Worm (Caenorhabditis elegans): Measurements from ENCODE around the gene gldi-3.

The gldi-3 gene

DNA sequence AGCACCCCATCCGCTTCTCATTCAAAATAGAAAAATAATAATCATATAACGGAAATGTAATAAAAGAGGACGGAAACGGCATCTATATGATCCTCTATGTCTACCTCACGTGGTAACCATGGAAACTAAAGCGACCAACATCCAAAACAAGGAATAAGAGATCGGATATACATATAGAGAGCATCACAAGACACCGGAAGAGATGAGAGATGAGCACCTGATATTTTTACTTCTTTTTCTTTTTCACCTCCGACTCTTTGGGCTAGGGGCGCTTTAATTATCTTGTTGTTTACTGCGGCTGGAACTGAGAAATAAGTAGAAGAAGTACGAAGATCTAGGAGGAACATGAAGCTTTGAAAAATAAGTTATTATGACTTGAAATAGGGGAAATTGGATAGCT is 16.1 kb downstream of the gldi-3 start:
- TF ChIP-seq unc-120 (tag; optimal IDR thresholded peaks at IDR 0.05; ENCODE audit: poor library complexity, severe bottlenecking) (peak; percentile 24), zip-8 (tag; optimal IDR thresholded peaks at IDR 0.05) (no peak), pha-4 (tag; optimal IDR thresholded peaks at IDR 0.05) (no peak), ceh-43 (GFP tag; optimal IDR thresholded peaks at IDR 0.05) (no peak), nhr-237 (tag; optimal IDR thresholded peaks at IDR 0.05) (no peak), ces-1 (GFP tag; optimal IDR thresholded peaks at IDR 0.05) (peak; percentile 6), nhr-28 (tag; optimal IDR thresholded peaks at IDR 0.05) (no peak), mep-1 (tag; optimal IDR thresholded peaks at IDR 0.05) (no peak), blmp-1 (tag; optimal IDR thresholded peaks at IDR 0.05) (no peak), ztf-11 (tag; optimal IDR thresholded peaks at IDR 0.05) (no peak), snpc-4 (tag; optimal IDR thresholded peaks at IDR 0.05) (no peak), ceh-39 (tag; optimal IDR thresholded peaks at IDR 0.05) (no peak), nhr-76 (tag; optimal IDR thresholded peaks at IDR 0.05) (no peak), ceh-83 (GFP tag; optimal IDR thresholded peaks at IDR 0.05) (no peak), drap-1 (GFP tag; optimal IDR thresholded peaks at IDR 0.05) (no peak), M03D4.4 (tag; optimal IDR thresholded peaks at IDR 0.05) (no peak)

DNA sequence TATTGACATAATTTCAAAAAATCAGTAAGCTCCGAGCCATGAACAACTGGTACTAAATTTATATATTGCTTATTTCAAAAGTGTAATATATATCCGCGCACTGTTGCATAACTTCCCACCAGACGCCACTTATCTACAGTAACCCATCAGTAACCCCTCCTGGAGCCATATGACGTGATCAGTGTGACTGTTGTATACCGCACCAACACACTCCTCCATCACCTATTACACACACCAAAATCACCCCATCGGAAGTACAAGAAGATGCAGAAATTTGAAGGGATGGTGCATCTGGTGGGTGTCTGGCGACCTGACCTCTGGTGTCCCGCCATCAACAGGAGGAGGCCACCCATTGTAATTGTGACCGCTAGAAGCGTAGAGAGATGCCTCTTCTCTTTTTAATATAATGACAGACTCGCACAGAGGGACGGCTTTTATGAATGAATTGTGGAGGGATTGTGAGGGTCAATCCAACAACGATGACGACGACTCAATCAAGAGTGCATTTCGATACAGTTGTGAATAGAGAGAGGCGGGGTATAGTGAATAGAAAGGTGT is 17.0 kb downstream of the gldi-3 start:
- TF ChIP-seq nhr-2 (tag; optimal IDR thresholded peaks at IDR 0.05) (peak; percentile 90), ceh-39 (tag; optimal IDR thresholded peaks at IDR 0.05) (no peak), snpc-4 (tag; optimal IDR thresholded peaks at IDR 0.05) (no peak), drap-1 (GFP tag; optimal IDR thresholded peaks at IDR 0.05) (no peak), lin-32 (GFP tag; optimal IDR thresholded peaks at IDR 0.05) (peak; percentile 32), lin-13 (tag; optimal IDR thresholded peaks at IDR 0.05) (peak; percentile 3), unc-62 (GFP tag; optimal IDR thresholded peaks at IDR 0.05) (peak; percentile 59), cnd-1 (tag; optimal IDR thresholded peaks at IDR 0.05) (peak; percentile 67), nhr-237 (tag; optimal IDR thresholded peaks at IDR 0.05) (no peak), unc-120 (tag; optimal IDR thresholded peaks at IDR 0.05; ENCODE audit: poor library complexity, severe bottlenecking) (no peak), ceh-43 (GFP tag; optimal IDR thresholded peaks at IDR 0.05) (no peak), sptf-1 (tag; optimal IDR thresholded peaks at IDR 0.05) (peak; percentile 24), M03D4.4 (tag; optimal IDR thresholded peaks at IDR 0.05) (peak; percentile 56), mls-2 (tag; optimal IDR thresholded peaks at IDR 0.05) (peak; percentile 49), hlh-1 (tag; optimal IDR thresholded peaks at IDR 0.05) (peak; percentile 96), elt-3 (tag; optimal IDR thresholded peaks at IDR 0.05) (no peak), tbx-8 (GFP tag; optimal IDR thresholded peaks at IDR 0.05) (peak; percentile 61)

DNA sequence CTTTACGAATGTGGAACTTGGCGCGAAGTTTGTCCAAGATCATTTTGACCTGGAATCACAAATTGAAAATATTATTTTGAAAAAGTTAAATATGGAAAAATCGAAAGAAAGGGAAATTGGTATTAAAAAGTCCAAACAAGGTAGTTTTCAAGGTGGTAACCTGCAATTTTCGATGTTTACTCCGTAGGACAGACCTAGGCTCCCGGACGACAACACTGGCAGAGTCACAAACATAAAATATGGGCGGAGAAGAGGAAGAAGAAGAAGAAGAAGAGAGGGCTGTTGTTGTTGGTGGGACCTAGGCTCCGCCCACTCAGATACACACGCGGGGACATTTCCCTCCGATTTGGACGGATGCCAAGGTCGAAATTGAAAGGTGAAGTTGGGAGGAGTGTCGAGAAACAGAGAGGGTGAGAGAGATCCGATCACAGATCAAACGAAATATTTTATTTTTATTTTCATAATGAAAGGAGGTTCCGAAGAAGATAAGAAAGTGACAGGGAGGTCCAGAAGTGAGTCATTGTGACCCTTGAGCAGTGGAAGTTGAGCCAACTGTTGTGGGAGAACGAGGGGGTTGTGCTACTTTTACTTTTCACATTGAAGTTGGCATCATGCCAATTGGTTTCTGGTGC is 17.9 kb downstream of the gldi-3 start, which contains the start of gene aqp-2:
TSS of gene aqp-2 (minus strand) at position 51 of the 632 bp plus-strand sequence.
- TF ChIP-seq unc-120 (tag; optimal IDR thresholded peaks at IDR 0.05; ENCODE audit: poor library complexity, severe bottlenecking) (peak; percentile 45), mep-1 (tag; optimal IDR thresholded peaks at IDR 0.05) (peak; percentile 25), elt-3 (tag; optimal IDR thresholded peaks at IDR 0.05) (no peak), hlh-1 (tag; optimal IDR thresholded peaks at IDR 0.05) (peak; percentile 72), sem-2 (GFP tag; optimal IDR thresholded peaks at IDR 0.05) (no peak), unc-62 (GFP tag; optimal IDR thresholded peaks at IDR 0.05) (peak; percentile 88), blmp-1 (tag; optimal IDR thresholded peaks at IDR 0.05) (peak; percentile 51)

DNA sequence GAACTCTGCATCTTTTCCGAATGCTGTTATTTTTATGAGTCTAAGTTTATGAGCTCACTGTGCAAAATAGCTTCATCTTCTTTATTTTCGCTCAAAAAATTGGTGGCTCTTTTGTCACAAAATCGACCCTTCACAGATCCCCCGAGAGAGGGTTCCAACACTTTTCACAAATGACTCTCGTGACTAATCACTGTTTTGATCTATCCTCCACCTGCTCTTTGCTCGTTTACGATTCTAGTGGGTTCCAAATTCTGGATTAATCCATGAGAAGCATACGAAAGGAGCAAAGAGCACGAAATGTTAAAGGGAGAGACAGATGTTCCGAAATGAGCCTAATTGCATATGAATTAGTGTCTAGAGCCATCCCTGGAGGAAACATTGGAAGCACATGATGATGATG is 18.5 kb downstream of the gldi-3 start:
- TF ChIP-seq ces-1 (GFP tag; optimal IDR thresholded peaks at IDR 0.05) (peak; percentile 78), elt-3 (tag; optimal IDR thresholded peaks at IDR 0.05) (no peak), elt-1 (tag; optimal IDR thresholded peaks at IDR 0.05; ENCODE audit: borderline replicate concordance, insufficient read depth) (no peak), lin-13 (tag; optimal IDR thresholded peaks at IDR 0.05) (no peak), ham-2 (GFP tag; optimal IDR thresholded peaks at IDR 0.05) (no peak), lin-32 (GFP tag; optimal IDR thresholded peaks at IDR 0.05) (peak; percentile 23)

DNA sequence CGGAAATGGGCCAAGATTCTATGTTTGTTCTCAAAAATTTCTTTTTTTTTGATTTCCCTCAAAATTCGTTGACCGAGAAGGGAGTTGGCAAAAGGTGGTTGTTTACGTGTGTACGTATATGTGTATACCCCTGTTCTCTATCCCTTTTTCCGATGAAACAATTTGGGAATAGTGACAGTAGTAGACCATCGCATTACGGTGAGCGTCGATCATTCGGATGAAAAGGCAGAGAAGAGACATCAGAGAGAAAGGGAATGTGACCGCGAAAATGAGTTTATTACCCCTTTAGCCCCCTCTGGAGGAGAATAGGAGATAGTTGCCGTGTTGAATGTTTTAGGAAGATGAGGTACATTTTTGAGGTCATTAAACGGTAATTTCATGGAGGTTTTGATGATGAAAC is 19.9 kb downstream of the gldi-3 start:
- TF ChIP-seq ham-2 (GFP tag; optimal IDR thresholded peaks at IDR 0.05) (peak; percentile 29), blmp-1 (tag; optimal IDR thresholded peaks at IDR 0.05) (peak; percentile 34), lin-13 (tag; optimal IDR thresholded peaks at IDR 0.05) (no peak), ceh-39 (tag; optimal IDR thresholded peaks at IDR 0.05) (no peak)

All from whole organism, mixed stage, embryonic.